Worm (Caenorhabditis elegans): Measurements from ENCODE around the gene C50E3.5.

DNA sequence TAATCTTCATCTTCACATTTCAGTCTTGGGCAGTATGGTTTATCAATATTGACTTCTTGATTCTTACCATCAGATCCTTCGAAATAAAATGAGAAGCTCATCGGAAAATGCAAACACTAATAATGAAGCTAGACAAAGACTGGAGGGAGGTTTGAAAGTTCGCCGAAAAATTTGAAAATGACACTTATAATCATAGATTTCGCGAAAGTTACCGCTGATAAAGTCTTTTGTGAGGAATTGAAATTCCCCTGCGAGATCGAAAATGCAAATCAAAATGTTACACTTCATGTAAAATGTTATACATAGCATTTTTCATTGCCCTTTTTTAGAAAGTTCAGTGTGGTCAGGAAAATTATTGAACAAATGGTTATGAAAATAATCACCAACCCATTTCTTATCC, 10.5 kb downstream of the C50E3.5 start, which contains the start of gene C50E3.7:
- TF ChIP-seq zfh-2 (GFP tag; conservative IDR thresholded peaks at IDR 0.05) (no peak), lir-1 (GFP tag; conservative IDR thresholded peaks at IDR 0.05) (no peak), let-526 (GFP tag; IDR thresholded peaks at IDR 0.05) (no peak), lag-1 (GFP tag; IDR thresholded peaks at IDR 0.05) (no peak), bed-2 (GFP tag; IDR thresholded peaks at IDR 0.05) (no peak), ceh-100 (GFP tag; IDR thresholded peaks at IDR 0.05) (no peak), F49E8.2 (tag; optimal IDR thresholded peaks at IDR 0.05; ENCODE audit: insufficient read depth) (no peak)

Data from whole organism, young adult.